Fruit fly (Drosophila melanogaster): ENCODE results near the gene CG15571.

The CG15571 gene

DNA sequence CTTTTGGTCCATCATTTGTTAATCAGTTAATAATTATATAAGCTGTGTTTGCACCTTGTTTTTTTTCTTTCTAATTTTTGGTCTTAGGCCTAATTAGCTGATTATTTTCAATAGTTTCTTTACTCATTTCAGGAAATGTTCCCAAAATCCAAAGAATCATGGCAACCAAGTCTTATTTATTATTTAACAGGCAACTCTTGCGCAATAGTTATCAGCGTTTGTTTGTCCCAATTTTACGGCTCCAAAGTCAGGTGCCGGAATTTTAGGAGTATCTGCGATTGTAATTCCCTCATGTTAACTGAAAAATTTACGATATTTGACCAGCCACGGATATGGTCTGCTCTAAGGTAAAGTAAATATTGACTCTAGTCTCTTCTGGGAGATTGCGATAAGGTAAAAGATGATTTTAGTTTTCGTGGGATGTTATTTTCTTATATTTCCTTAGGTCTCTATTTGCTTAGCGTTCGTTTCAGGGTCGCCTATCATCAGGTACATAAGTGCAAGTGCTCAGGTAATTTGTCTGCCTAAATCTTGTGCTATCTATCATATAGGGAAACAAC, 14.9 kb downstream of the CG15571 start:
- TF ChIP-seq ey (GFP tag; optimal IDR thresholded peaks at IDR 0.05) (no peak), Abd-B (GFP tag; optimal IDR thresholded peaks at IDR 0.05) (no peak), Dfd (GFP tag; optimal IDR thresholded peaks at IDR 0.05) (no peak), Rel (GFP tag; optimal IDR thresholded peaks at IDR 0.05) (no peak), Rel (tag; optimal IDR thresholded peaks at IDR 0.05) (no peak), Dif (GFP tag; optimal IDR thresholded peaks at IDR 0.05; ENCODE audit: partially characterized antibody) (no peak)

DNA sequence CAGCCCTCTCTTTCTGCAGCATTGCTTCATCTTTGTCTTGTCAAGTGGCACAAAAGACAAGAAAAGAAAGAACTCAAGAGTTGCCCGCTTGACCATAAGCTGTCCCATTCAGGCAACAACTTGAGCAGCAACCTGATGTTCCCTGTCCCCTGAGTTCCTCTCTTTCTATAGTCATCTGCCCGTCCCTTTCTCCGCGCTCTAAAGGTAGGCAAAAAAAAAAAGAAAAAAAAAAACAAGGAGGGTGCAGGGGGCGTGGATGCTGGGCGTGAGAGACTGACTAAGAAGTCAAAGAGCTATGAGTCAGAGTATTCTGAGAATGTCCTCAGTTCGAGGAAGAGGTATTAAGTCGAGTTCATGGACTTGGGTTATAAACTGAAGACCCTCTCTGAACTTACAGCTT, 16.6 kb downstream of the CG15571 start:
- TF ChIP-seq CG32264 (GFP tag; optimal IDR thresholded peaks at IDR 0.05), result no peak
- TF ChIP-seq psq (GFP tag; optimal IDR thresholded peaks at IDR 0.05), result peak; percentile 19
- no peak for TF ChIP-seq h (GFP tag; optimal IDR thresholded peaks at IDR 0.05)

DNA sequence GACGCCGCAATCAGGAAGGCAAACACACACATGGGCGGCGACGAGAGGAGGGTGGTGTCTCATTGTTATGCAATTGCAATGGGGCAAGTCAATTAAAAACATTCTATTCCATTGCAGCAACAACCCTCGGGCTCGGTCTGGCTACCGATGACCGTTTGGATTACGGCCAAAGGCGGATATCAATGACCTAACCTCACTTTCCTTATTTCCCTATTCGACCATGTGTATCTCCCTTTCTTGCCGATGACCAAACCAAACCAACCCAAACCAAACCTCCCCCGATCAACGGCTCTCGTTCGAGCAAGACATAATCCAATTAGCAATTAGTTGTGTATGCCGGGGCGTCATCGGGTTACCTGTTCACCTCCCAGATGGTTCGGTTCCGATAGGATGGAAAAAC, 18.4 kb downstream of the CG15571 start:
- TF ChIP-seq Hr83 (GFP tag; optimal IDR thresholded peaks at IDR 0.05; ENCODE audit: poor library complexity, severe bottlenecking), result no peak
- no peak for TF ChIP-seq CrebA (GFP tag; optimal IDR thresholded peaks at IDR 0.05; ENCODE audit: borderline replicate concordance)
- no peak for TF ChIP-seq N (GFP tag; optimal IDR thresholded peaks at IDR 0.05)

DNA sequence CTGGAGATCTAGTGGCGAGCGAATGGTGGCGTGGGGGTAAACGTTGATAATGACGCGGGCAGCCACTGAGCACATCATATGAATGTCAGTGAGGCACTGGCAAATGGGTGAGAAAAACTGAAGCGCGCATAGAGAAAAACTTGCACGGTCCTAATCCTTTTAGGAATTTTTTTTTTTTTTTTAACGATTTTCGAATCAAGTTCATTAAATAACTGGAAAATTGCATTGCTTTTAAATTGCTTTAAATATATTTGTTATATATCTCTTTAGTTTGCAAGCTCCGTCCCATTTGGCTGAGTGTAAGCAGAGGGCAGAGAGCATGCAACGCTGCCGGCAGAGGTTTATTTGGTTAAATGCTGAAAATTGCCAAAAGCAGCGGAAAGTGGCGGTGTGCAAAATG, 19.7 kb downstream of the CG15571 start:
- TF ChIP-seq br (GFP tag; optimal IDR thresholded peaks at IDR 0.05), result peak; percentile 54
- no peak for TF ChIP-seq tai (GFP tag; optimal IDR thresholded peaks at IDR 0.05)
- TF ChIP-seq HLH106 (tag; optimal IDR thresholded peaks at IDR 0.05), result peak; percentile 55
- TF ChIP-seq Hnf4 (GFP tag; optimal IDR thresholded peaks at IDR 0.05), result peak; percentile 44
- peak; percentile 44 for TF ChIP-seq rgr (GFP tag; optimal IDR thresholded peaks at IDR 0.05)
- no peak for TF ChIP-seq sage (GFP tag; optimal IDR thresholded peaks at IDR 0.05)
- TF ChIP-seq Sp1 (GFP tag; optimal IDR thresholded peaks at IDR 0.05), result peak; percentile 2
- peak; percentile 1 for TF ChIP-seq woc (GFP tag; optimal IDR thresholded peaks at IDR 0.05)
- TF ChIP-seq fru (GFP tag; optimal IDR thresholded peaks at IDR 0.05), result peak; percentile 54
- TF ChIP-seq Rel (GFP tag; optimal IDR thresholded peaks at IDR 0.05), result no peak
- TF ChIP-seq Rel (tag; optimal IDR thresholded peaks at IDR 0.05), result no peak
- peak in 1 of 2 experiments; percentile 63 for TF ChIP-seq foxo (GFP tag; optimal IDR thresholded peaks at IDR 0.05)
- peak; percentile 44 for TF ChIP-seq psq (GFP tag; optimal IDR thresholded peaks at IDR 0.05)
- peak; percentile 53 for TF ChIP-seq OdsH (GFP tag; optimal IDR thresholded peaks at IDR 0.05)
- TF ChIP-seq h (GFP tag; optimal IDR thresholded peaks at IDR 0.05), result peak; percentile 76
- peak; percentile 37 for TF ChIP-seq brk (GFP tag; optimal IDR thresholded peaks at IDR 0.05)
- peak; percentile 40 for TF ChIP-seq dmrt93B (GFP tag; optimal IDR thresholded peaks at IDR 0.05)
- no peak for TF ChIP-seq Hr83 (GFP tag; optimal IDR thresholded peaks at IDR 0.05; ENCODE audit: poor library complexity, severe bottlenecking)
- no peak for TF ChIP-seq Abd-B (GFP tag; optimal IDR thresholded peaks at IDR 0.05)
- peak; percentile 51 for TF ChIP-seq ey (GFP tag; optimal IDR thresholded peaks at IDR 0.05)

DNA sequence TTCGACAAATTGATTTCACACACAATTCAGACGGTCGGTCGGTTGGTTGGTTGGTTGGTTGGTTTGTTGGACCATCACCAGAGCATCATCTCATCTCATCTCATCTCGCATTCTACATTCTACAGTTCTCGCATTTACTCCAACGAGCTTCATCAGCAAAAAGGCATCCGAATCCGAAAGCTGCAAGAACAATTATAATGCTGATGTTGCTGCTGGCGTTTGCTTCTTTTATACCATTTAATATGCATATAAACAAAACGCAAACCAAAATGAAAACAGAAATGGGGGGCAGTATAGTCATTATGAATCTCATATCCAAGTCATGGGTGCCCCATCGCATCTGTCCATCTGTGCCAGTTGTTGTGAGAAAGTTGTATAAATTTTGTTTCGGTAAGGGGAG, 30.5 kb downstream of the CG15571 start:
- TF ChIP-seq rgr (GFP tag; optimal IDR thresholded peaks at IDR 0.05) (no peak), brk (GFP tag; optimal IDR thresholded peaks at IDR 0.05) (no peak), HLH106 (tag; optimal IDR thresholded peaks at IDR 0.05) (no peak), GATAd (GFP tag; optimal IDR thresholded peaks at IDR 0.05) (no peak)

DNA sequence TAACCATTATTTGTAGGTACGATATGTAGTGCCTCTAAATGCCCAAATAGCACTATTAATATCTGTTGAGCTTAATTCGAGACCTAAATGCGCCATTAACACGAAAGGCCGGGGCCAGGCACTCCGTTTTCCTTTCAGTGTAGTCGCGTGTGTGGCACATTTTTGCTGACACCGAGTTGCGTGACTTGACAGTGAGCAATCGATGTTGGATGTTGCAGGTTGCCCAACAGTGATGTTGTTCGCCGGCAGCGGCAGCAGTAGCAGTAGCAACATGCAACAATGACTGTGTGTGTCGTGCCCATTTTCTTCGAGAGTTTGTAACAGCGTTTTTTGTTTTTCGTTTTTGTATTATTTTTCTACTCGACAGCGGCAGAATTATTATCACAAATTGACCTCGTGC, 31.8 kb downstream of the CG15571 start:
- TF ChIP-seq CG32264 (GFP tag; optimal IDR thresholded peaks at IDR 0.05), result no peak

DNA sequence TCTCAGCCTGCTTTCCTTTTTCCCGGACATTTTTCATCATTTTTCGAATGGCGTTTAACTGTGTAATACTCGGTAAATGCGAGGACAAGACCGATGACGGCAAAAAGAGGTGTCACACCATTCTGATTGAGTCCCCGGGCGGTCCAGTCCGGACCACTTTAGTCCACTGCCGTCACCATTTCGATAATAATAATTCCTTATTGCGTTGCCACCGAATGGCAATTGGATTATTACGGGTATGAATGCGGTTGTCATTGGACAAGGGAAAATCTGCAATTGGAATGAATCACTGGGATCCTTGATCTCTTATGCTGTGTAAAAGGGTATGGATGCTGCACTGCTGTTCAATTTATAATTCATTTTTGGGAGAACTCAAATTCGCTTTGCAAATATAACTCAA, 38.4 kb downstream of the CG15571 start:
- TF ChIP-seq Dfd (GFP tag; optimal IDR thresholded peaks at IDR 0.05) (no peak), brk (GFP tag; optimal IDR thresholded peaks at IDR 0.05) (no peak), h (GFP tag; optimal IDR thresholded peaks at IDR 0.05) (no peak), Dif (GFP tag; optimal IDR thresholded peaks at IDR 0.05; ENCODE audit: partially characterized antibody) (no peak), GATAd (GFP tag; optimal IDR thresholded peaks at IDR 0.05) (no peak), rgr (GFP tag; optimal IDR thresholded peaks at IDR 0.05) (no peak)

Measured in whole organism, wandering third instar larva.